Fruit fly (Drosophila melanogaster): ENCODE measurements around the gene Toll-4.

- TF ChIP-seq insv (optimal IDR thresholded peaks at IDR 0.05) (no peak), h (optimal IDR thresholded peaks at IDR 0.05) (no peak)
Measured at dm6 chr2L:9136712-9137111, 52.8 kb downstream of the Toll-4 start.

Data from Kc167 (cell line).